Worm (Caenorhabditis elegans): ENCODE data around the gene T13C2.3.

T13C2.3 gene

ce11 chrII:6832207-6832606, 43.2 kb downstream of the T13C2.3 start:
- TF ChIP-seq nhr-23 (tag; optimal IDR thresholded peaks at IDR 0.05) (no peak), pqm-1 (tag; optimal IDR thresholded peaks at IDR 0.05) (no peak), nhr-12 (tag; optimal IDR thresholded peaks at IDR 0.05) (no peak), fkh-10 (GFP tag; optimal IDR thresholded peaks at IDR 0.05) (peak; percentile 14), fos-1 (tag; optimal IDR thresholded peaks at IDR 0.05) (no peak)

ce11 chrII:6832695-6833389, 43.8 kb downstream of the T13C2.3 start:
- TF ChIP-seq pha-4 (tag; optimal IDR thresholded peaks at IDR 0.05) (peak; percentile 11), elt-1 (tag; optimal IDR thresholded peaks at IDR 0.05) (peak; percentile 90), sea-2 (GFP tag; optimal IDR thresholded peaks at IDR 0.05) (no peak), hmg-11 (tag; optimal IDR thresholded peaks at IDR 0.05) (peak; percentile 16), mml-1 (tag; optimal IDR thresholded peaks at IDR 0.05) (no peak), egl-5 (tag; optimal IDR thresholded peaks at IDR 0.05) (peak; percentile 49), elt-2 (tag; optimal IDR thresholded peaks at IDR 0.05) (peak; percentile 7), nhr-23 (tag; optimal IDR thresholded peaks at IDR 0.05) (no peak)

ce11 chrII:6833781-6834339, 44.8 kb downstream of the T13C2.3 start:
- TF ChIP-seq fos-1 (tag; optimal IDR thresholded peaks at IDR 0.05): no peak
- TF ChIP-seq sea-2 (GFP tag; optimal IDR thresholded peaks at IDR 0.05): no peak
- no peak for TF ChIP-seq skn-1 (tag; optimal IDR thresholded peaks at IDR 0.05)
- TF ChIP-seq lsy-12 (tag; optimal IDR thresholded peaks at IDR 0.05): no peak
- TF ChIP-seq nhr-77 (tag; optimal IDR thresholded peaks at IDR 0.05): no peak
- TF ChIP-seq ztf-11 (tag; optimal IDR thresholded peaks at IDR 0.05): no peak
- TF ChIP-seq lin-15B (tag; optimal IDR thresholded peaks at IDR 0.05): no peak
- no peak for TF ChIP-seq mml-1 (tag; optimal IDR thresholded peaks at IDR 0.05)
- TF ChIP-seq ceh-82 (tag; optimal IDR thresholded peaks at IDR 0.05): no peak
- TF ChIP-seq aly-2 (tag; optimal IDR thresholded peaks at IDR 0.05): no peak
- no peak for TF ChIP-seq lin-39 (tag; optimal IDR thresholded peaks at IDR 0.05)
- TF ChIP-seq hmg-11 (tag; optimal IDR thresholded peaks at IDR 0.05): no peak
- no peak for TF ChIP-seq zag-1 (tag; optimal IDR thresholded peaks at IDR 0.05)
- TF ChIP-seq elt-3 (tag; optimal IDR thresholded peaks at IDR 0.05): no peak
- TF ChIP-seq snpc-4 (tag; optimal IDR thresholded peaks at IDR 0.05): no peak
- TF ChIP-seq mdl-1 (tag; optimal IDR thresholded peaks at IDR 0.05): no peak
- TF ChIP-seq egl-5 (tag; optimal IDR thresholded peaks at IDR 0.05): no peak
- TF ChIP-seq jun-1 (tag; optimal IDR thresholded peaks at IDR 0.05): peak; percentile 7
- TF ChIP-seq unc-62 (GFP tag; optimal IDR thresholded peaks at IDR 0.05): no peak
- TF ChIP-seq nhr-12 (tag; optimal IDR thresholded peaks at IDR 0.05): no peak
- no peak for TF ChIP-seq elt-1 (tag; optimal IDR thresholded peaks at IDR 0.05)
- no peak for TF ChIP-seq egl-27 (tag; optimal IDR thresholded peaks at IDR 0.05)
- TF ChIP-seq daf-12 (tag; optimal IDR thresholded peaks at IDR 0.05): no peak
- TF ChIP-seq nhr-67 (tag; optimal IDR thresholded peaks at IDR 0.05): no peak
- no peak for TF ChIP-seq fkh-2 (tag; optimal IDR thresholded peaks at IDR 0.05)
- TF ChIP-seq ceh-9 (tag; optimal IDR thresholded peaks at IDR 0.05): no peak
- no peak for TF ChIP-seq nhr-43 (tag; optimal IDR thresholded peaks at IDR 0.05; ENCODE audit: poor library complexity, severe bottlenecking)
- no peak for TF ChIP-seq tbx-2 (tag; optimal IDR thresholded peaks at IDR 0.05)
- peak; percentile 6 for TF ChIP-seq nfya-1 (tag; optimal IDR thresholded peaks at IDR 0.05; ENCODE audit: insufficient read depth)
- TF ChIP-seq nhr-25 (tag; optimal IDR thresholded peaks at IDR 0.05): peak; percentile 70
- TF ChIP-seq R02D3.7 (tag; optimal IDR thresholded peaks at IDR 0.05): no peak
- peak; percentile 70 for TF ChIP-seq pha-4 (tag; optimal IDR thresholded peaks at IDR 0.05)
- no peak for TF ChIP-seq ama-1 (optimal IDR thresholded peaks at IDR 0.05)
- TF ChIP-seq nhr-28 (tag; optimal IDR thresholded peaks at IDR 0.05): no peak
- TF ChIP-seq unc-39 (tag; optimal IDR thresholded peaks at IDR 0.05): no peak
- no peak for TF ChIP-seq nhr-76 (tag; optimal IDR thresholded peaks at IDR 0.05)
- peak; percentile 44 for TF ChIP-seq pqm-1 (tag; optimal IDR thresholded peaks at IDR 0.05)
- no peak for TF ChIP-seq eor-1 (tag; optimal IDR thresholded peaks at IDR 0.05)
- TF ChIP-seq nhr-23 (tag; optimal IDR thresholded peaks at IDR 0.05): peak; percentile 12
- TF ChIP-seq ztf-4 (tag; optimal IDR thresholded peaks at IDR 0.05): no peak
- TF ChIP-seq ceh-16 (tag; optimal IDR thresholded peaks at IDR 0.05): no peak
- TF ChIP-seq elt-2 (tag; optimal IDR thresholded peaks at IDR 0.05): peak; percentile 69
- no peak for TF ChIP-seq ZK546.5 (tag; optimal IDR thresholded peaks at IDR 0.05)
- no peak for TF ChIP-seq ceh-28 (tag; optimal IDR thresholded peaks at IDR 0.05)
- TF ChIP-seq nhr-11 (tag; optimal IDR thresholded peaks at IDR 0.05): no peak
- no peak for TF ChIP-seq nhr-237 (tag; optimal IDR thresholded peaks at IDR 0.05)

Data from whole organism, L3 larva.